Worm (Caenorhabditis elegans): ENCODE data around the gene alh-9.

The alh-9 gene

ce11 chrIII:5871760-5872159 is 15.9 kb downstream of the alh-9 start, which contains the start of the genes F01F1.11 and F01F1.3 (continued):
- TF ChIP-seq lin-38 (GFP tag; IDR thresholded peaks at IDR 0.05): peak; percentile 72
- no peak for TF ChIP-seq mdt-29 (GFP tag; IDR thresholded peaks at IDR 0.05)
- no peak for TF ChIP-seq aha-1 (tag)
- no peak for TF ChIP-seq ceh-20 (GFP tag; IDR thresholded peaks at IDR 0.05)
- TF ChIP-seq nhr-237 (tag; optimal IDR thresholded peaks at IDR 0.05): no peak
- no peak for TF ChIP-seq lin-15B (tag; optimal IDR thresholded peaks at IDR 0.05)
- no peak for TF ChIP-seq nhr-11 (tag; optimal IDR thresholded peaks at IDR 0.05)
- no peak for TF ChIP-seq dmd-8 (GFP tag; IDR thresholded peaks at IDR 0.05)
- TF ChIP-seq mes-2 (tag; optimal IDR thresholded peaks at IDR 0.05; ENCODE audit: poor library complexity, severe bottlenecking): peak; percentile 99
- TF ChIP-seq aly-2 (tag; optimal IDR thresholded peaks at IDR 0.05): no peak
- no peak for TF ChIP-seq R02D3.7 (tag; optimal IDR thresholded peaks at IDR 0.05)
- no peak for TF ChIP-seq Y105C5A.15 (GFP tag; IDR thresholded peaks at IDR 0.05)
- TF ChIP-seq hif-1 (tag; optimal IDR thresholded peaks at IDR 0.05): peak in 1 of 2 experiments; percentile 90
- no peak for TF ChIP-seq nhr-42 (GFP tag; IDR thresholded peaks at IDR 0.05)
- no peak for TF ChIP-seq vab-7 (GFP tag; IDR thresholded peaks at IDR 0.05)
- TF ChIP-seq spr-1 (tag; optimal IDR thresholded peaks at IDR 0.05): no peak
- no peak for TF ChIP-seq nhr-111 (GFP tag; optimal IDR thresholded peaks at IDR 0.05)
- TF ChIP-seq ceh-32 (tag; optimal IDR thresholded peaks at IDR 0.05; ENCODE audit: poor library complexity): no peak
- TF ChIP-seq lin-29 (GFP tag; IDR thresholded peaks at IDR 0.05): no peak
- TF ChIP-seq lsy-2 (tag; optimal IDR thresholded peaks at IDR 0.05): peak in 1 of 2 experiments; percentile 89
- no peak for TF ChIP-seq mdl-1 (tag; optimal IDR thresholded peaks at IDR 0.05)
- TF ChIP-seq mxl-2 (GFP tag; conservative IDR thresholded peaks at IDR 0.05): no peak
- TF ChIP-seq F44E2.7 (GFP tag; IDR thresholded peaks at IDR 0.05): no peak
- no peak for TF ChIP-seq ceh-44 (GFP tag; IDR thresholded peaks at IDR 0.05)
- TF ChIP-seq dmd-9 (GFP tag; IDR thresholded peaks at IDR 0.05): peak; percentile 77; the same call in 1 of the 2 replicates
- TF ChIP-seq sdz-12 (GFP tag; optimal IDR thresholded peaks at IDR 0.05): no peak
- peak; percentile 68 for TF ChIP-seq duxl-1 (tag; optimal IDR thresholded peaks at IDR 0.05; ENCODE audit: poor library complexity)
- peak; percentile 26 for TF ChIP-seq lin-13 (GFP tag; optimal IDR thresholded peaks at IDR 0.05)
- TF ChIP-seq snpc-4 (tag; optimal IDR thresholded peaks at IDR 0.05): no peak
- no peak for TF ChIP-seq ama-1 (optimal IDR thresholded peaks at IDR 0.05)
- TF ChIP-seq nhr-10 (tag; optimal IDR thresholded peaks at IDR 0.05): no peak
- TF ChIP-seq nhr-25 (tag; optimal IDR thresholded peaks at IDR 0.05; ENCODE audit: borderline replicate concordance, insufficient read depth): no peak
- TF ChIP-seq hmg-1.1 (GFP tag; IDR thresholded peaks at IDR 0.05): peak; percentile 58
- TF ChIP-seq daf-16 (GFP tag; optimal IDR thresholded peaks at IDR 0.05): no peak
- TF ChIP-seq daf-16 (tag; optimal IDR thresholded peaks at IDR 0.05): peak; percentile 18
- no peak for TF ChIP-seq tag-97 (GFP tag; IDR thresholded peaks at IDR 0.05)
- TF ChIP-seq rbr-2 (tag; optimal IDR thresholded peaks at IDR 0.05): peak; percentile 44
- TF ChIP-seq unc-130 (GFP tag; optimal IDR thresholded peaks at IDR 0.05): peak; percentile 83
- peak; percentile 62 for TF ChIP-seq nhr-6 (tag; optimal IDR thresholded peaks at IDR 0.05)
- TF ChIP-seq zag-1 (tag; optimal IDR thresholded peaks at IDR 0.05): no peak
- peak; percentile 98 for TF ChIP-seq dpl-1 (GFP tag; optimal IDR thresholded peaks at IDR 0.05)
- TF ChIP-seq madf-5 (GFP tag; IDR thresholded peaks at IDR 0.05): no peak
- TF ChIP-seq nhr-76 (tag; optimal IDR thresholded peaks at IDR 0.05): no peak
- TF ChIP-seq lin-1 (GFP tag; IDR thresholded peaks at IDR 0.05): no peak
- TF ChIP-seq unc-62 (GFP tag; optimal IDR thresholded peaks at IDR 0.05 in 1 of 2): no peak
- TF ChIP-seq unc-62 (tag; optimal IDR thresholded peaks at IDR 0.05): no peak
- no peak for TF ChIP-seq egl-43 (GFP tag; IDR thresholded peaks at IDR 0.05)
- TF ChIP-seq lim-7 (GFP tag; IDR thresholded peaks at IDR 0.05): no peak
- no peak for TF ChIP-seq snpc-1.2 (GFP tag; IDR thresholded peaks at IDR 0.05)
- no peak for TF ChIP-seq lin-39 (tag; optimal IDR thresholded peaks at IDR 0.05)
- TF ChIP-seq spr-3 (GFP tag; optimal IDR thresholded peaks at IDR 0.05): no peak
- no peak for TF ChIP-seq daf-19 (GFP tag; conservative IDR thresholded peaks at IDR 0.05)
- no peak for TF ChIP-seq jun-1 (tag; optimal IDR thresholded peaks at IDR 0.05)

Measured in whole organism, L4 larva.